Fruit fly (Drosophila melanogaster): ENCODE results near the gene Ets65A.
A peak's percentile ranks its signal among the peaks of the same experiment; 100 is the strongest.

Gene Ets65A

dm6 chr3L:6124616-6125408, 27.4 kb downstream of the Ets65A start (continued):
- TF ChIP-seq gem (tag; optimal IDR thresholded peaks at IDR 0.05) (peak; percentile 42), ftz-f1 (GFP tag; optimal IDR thresholded peaks at IDR 0.05) (peak; percentile 12), CG4707 (GFP tag; optimal IDR thresholded peaks at IDR 0.05) (peak; percentile 83), Bteb2 (GFP tag; optimal IDR thresholded peaks at IDR 0.05) (no peak), Awh (GFP tag; IDR thresholded peaks at IDR 0.05) (peak; percentile 90), CG3163 (GFP tag; optimal IDR thresholded peaks at IDR 0.05) (peak; percentile 4), Ssrp (tag; optimal IDR thresholded peaks at IDR 0.05) (peak; percentile 13), CG11093 (GFP tag; IDR thresholded peaks at IDR 0.05) (no peak; the same call in 2 of the 3 replicates), CG15269 (tag; optimal IDR thresholded peaks at IDR 0.05) (peak; percentile 63), toy (GFP tag; IDR thresholded peaks at IDR 0.05) (peak; percentile 69; the same call in 1 of the 2 replicates), stc (GFP tag; IDR thresholded peaks at IDR 0.05) (peak; percentile 89), CTCF (GFP tag; optimal IDR thresholded peaks at IDR 0.05) (peak; percentile 91), CG12391 (tag; optimal IDR thresholded peaks at IDR 0.05) (peak; percentile 56), CG13123 (GFP tag; optimal IDR thresholded peaks at IDR 0.05) (peak; percentile 24), CG18764 (GFP tag; optimal IDR thresholded peaks at IDR 0.05) (peak; percentile 67), Poxn (GFP tag; IDR thresholded peaks at IDR 0.05) (no peak), zen2 (GFP tag; IDR thresholded peaks at IDR 0.05; ENCODE audit: partially characterized antibody) (no peak), C15 (GFP tag; IDR thresholded peaks at IDR 0.05) (peak; percentile 81), Dfd (GFP tag; optimal IDR thresholded peaks at IDR 0.05) (peak in 1 of 2 experiments; percentile 83), chif (GFP tag; optimal IDR thresholded peaks at IDR 0.05) (peak; percentile 8 to 62), Dek (tag; optimal IDR thresholded peaks at IDR 0.05) (no peak), CG8388 (GFP tag; optimal IDR thresholded peaks at IDR 0.05) (peak; percentile 55), dysf (GFP tag; IDR thresholded peaks at IDR 0.05) (peak; percentile 79; the same call in 2 of the 3 replicates), CG7786 (GFP tag; optimal IDR thresholded peaks at IDR 0.05) (no peak), Hmr (GFP tag; optimal IDR thresholded peaks at IDR 0.05) (peak; percentile 86), CG3995 (GFP tag; optimal IDR thresholded peaks at IDR 0.05) (peak; percentile 3), mld (GFP tag; IDR thresholded peaks at IDR 0.05; ENCODE audit: partially characterized antibody) (no peak), CG14050 (GFP tag; IDR thresholded peaks at IDR 0.05) (peak; percentile 79), crol (GFP tag; IDR thresholded peaks at IDR 0.05) (no peak), fru (optimal IDR thresholded peaks at IDR 0.05) (no peak), abd-A (tag; optimal IDR thresholded peaks at IDR 0.05) (no peak), CG5953 (GFP tag; IDR thresholded peaks at IDR 0.05) (peak; percentile 79), row (GFP tag; IDR thresholded peaks at IDR 0.05) (peak; percentile 22; the same call in 1 of the 3 replicates), BtbVII (GFP tag; optimal IDR thresholded peaks at IDR 0.05) (peak; percentile 85), ems (GFP tag; optimal IDR thresholded peaks at IDR 0.05) (peak; percentile 65), CG2202 (tag; optimal IDR thresholded peaks at IDR 0.05) (peak; percentile 59), CG16815 (GFP tag; optimal IDR thresholded peaks at IDR 0.05) (peak; percentile 17), fu2 (GFP tag; optimal IDR thresholded peaks at IDR 0.05) (no peak), CG8944 (GFP tag; optimal IDR thresholded peaks at IDR 0.05) (no peak), bbx (GFP tag; IDR thresholded peaks at IDR 0.05; ENCODE audit: partially characterized antibody) (no peak), CG34422 (GFP tag; IDR thresholded peaks at IDR 0.05) (peak; percentile 78), z (GFP tag; IDR thresholded peaks at IDR 0.05) (no peak; the same call in 2 of the 3 replicates), Opbp (GFP tag; IDR thresholded peaks at IDR 0.05; ENCODE audit: partially characterized antibody) (no peak), ranshi (GFP tag; IDR thresholded peaks at IDR 0.05) (peak; percentile 76; the same call in 1 of the 2 replicates), CG8765 (GFP tag; IDR thresholded peaks at IDR 0.05) (no peak), dan (GFP tag; IDR thresholded peaks at IDR 0.05) (no peak), hth (optimal IDR thresholded peaks at IDR 0.05) (no peak)
